Fruit fly (Drosophila melanogaster): ENCODE data around the gene CG4709.

Gene CG4709

DNA sequence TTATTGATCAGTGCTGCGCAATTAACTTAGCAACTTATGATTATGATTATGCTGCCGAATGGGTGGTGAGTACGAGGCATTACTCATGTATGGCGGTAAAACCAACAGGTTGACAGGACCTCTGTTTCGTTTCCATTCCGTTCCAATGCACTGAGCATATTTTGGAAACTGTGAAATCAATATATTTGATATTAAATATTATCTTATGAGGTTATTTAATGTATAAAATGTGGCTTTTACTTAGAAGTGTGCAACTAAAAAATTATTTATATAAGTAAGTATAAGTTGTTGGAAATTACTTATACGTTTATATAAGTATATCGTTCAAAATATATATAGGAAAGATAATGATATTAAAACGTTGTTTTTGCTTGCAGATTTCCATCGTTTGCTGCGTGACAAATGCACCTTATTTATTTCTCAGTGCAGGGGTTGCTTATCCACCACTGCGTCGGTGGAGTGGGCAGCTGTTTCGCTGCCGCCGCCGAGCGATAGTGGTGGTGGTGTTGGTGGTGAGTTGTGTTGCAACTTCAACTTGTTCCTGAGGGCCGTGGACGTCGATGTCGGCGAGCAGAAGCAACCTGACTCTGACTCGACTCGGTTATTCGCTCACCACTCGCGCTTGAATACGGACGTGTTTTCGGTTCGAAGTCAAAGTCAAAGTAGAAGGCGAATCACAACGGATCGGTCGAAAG is 30.1 kb downstream of the CG4709 start, which contains the start of gene bib:
Gene bib, plus strand, starts transcription at position 568 of the 695 bp plus-strand sequence.
- TF ChIP-seq Jra (GFP tag; optimal IDR thresholded peaks at IDR 0.05) (peak; percentile 17), Dif (GFP tag; optimal IDR thresholded peaks at IDR 0.05; ENCODE audit: partially characterized antibody) (peak; percentile 66), lola (GFP tag; optimal IDR thresholded peaks at IDR 0.05) (no peak), Mio (GFP tag; optimal IDR thresholded peaks at IDR 0.05) (no peak), dmrt93B (GFP tag; optimal IDR thresholded peaks at IDR 0.05) (peak; percentile 80), brk (GFP tag; optimal IDR thresholded peaks at IDR 0.05) (peak; percentile 85), dl (GFP tag; optimal IDR thresholded peaks at IDR 0.05; ENCODE audit: insufficient read depth in 1 of 2, partially characterized antibody in 2 of 2) (no peak), sage (GFP tag; optimal IDR thresholded peaks at IDR 0.05) (peak; percentile 78), Rel (GFP tag; optimal IDR thresholded peaks at IDR 0.05) (peak; percentile 79), Rel (tag; optimal IDR thresholded peaks at IDR 0.05) (peak; percentile 42), OdsH (GFP tag; optimal IDR thresholded peaks at IDR 0.05) (peak; percentile 89), rgr (GFP tag; optimal IDR thresholded peaks at IDR 0.05) (peak; percentile 86), Myc (optimal IDR thresholded peaks at IDR 0.05) (no peak), GATAd (GFP tag; optimal IDR thresholded peaks at IDR 0.05) (no peak), h (GFP tag; optimal IDR thresholded peaks at IDR 0.05) (peak; percentile 81), jim (GFP tag; optimal IDR thresholded peaks at IDR 0.05) (no peak), usp (GFP tag; optimal IDR thresholded peaks at IDR 0.05) (no peak), tai (GFP tag; optimal IDR thresholded peaks at IDR 0.05) (peak; percentile 84), Hr78 (GFP tag; optimal IDR thresholded peaks at IDR 0.05) (no peak), N (GFP tag; optimal IDR thresholded peaks at IDR 0.05) (no peak), Dfd (GFP tag; optimal IDR thresholded peaks at IDR 0.05) (no peak), foxo (GFP tag; optimal IDR thresholded peaks at IDR 0.05) (peak in 1 of 2 experiments; percentile 90), Sp1 (GFP tag; optimal IDR thresholded peaks at IDR 0.05) (peak; percentile 90), woc (GFP tag; optimal IDR thresholded peaks at IDR 0.05) (peak; percentile 53), fru (GFP tag; optimal IDR thresholded peaks at IDR 0.05) (peak; percentile 86), Vsx2 (GFP tag; optimal IDR thresholded peaks at IDR 0.05; ENCODE audit: partially characterized antibody) (peak; percentile 59), ey (GFP tag; optimal IDR thresholded peaks at IDR 0.05) (peak; percentile 73), Abd-B (GFP tag; optimal IDR thresholded peaks at IDR 0.05) (no peak), dsf (GFP tag; optimal IDR thresholded peaks at IDR 0.05; ENCODE audit: borderline replicate concordance) (peak; percentile 15), Hnf4 (GFP tag; optimal IDR thresholded peaks at IDR 0.05) (peak; percentile 70), Hr83 (GFP tag; optimal IDR thresholded peaks at IDR 0.05; ENCODE audit: poor library complexity, severe bottlenecking) (peak; percentile 48), pan (optimal IDR thresholded peaks at IDR 0.05) (no peak), HLH106 (tag; optimal IDR thresholded peaks at IDR 0.05) (peak; percentile 88), CG9705 (GFP tag; optimal IDR thresholded peaks at IDR 0.05) (peak; percentile 57), CG32264 (GFP tag; optimal IDR thresholded peaks at IDR 0.05) (no peak), CrebA (GFP tag; optimal IDR thresholded peaks at IDR 0.05; ENCODE audit: borderline replicate concordance) (peak; percentile 66), br (GFP tag; optimal IDR thresholded peaks at IDR 0.05) (peak; percentile 52), sv (GFP tag; optimal IDR thresholded peaks at IDR 0.05) (peak; percentile 72), psq (GFP tag; optimal IDR thresholded peaks at IDR 0.05) (peak; percentile 88)

DNA sequence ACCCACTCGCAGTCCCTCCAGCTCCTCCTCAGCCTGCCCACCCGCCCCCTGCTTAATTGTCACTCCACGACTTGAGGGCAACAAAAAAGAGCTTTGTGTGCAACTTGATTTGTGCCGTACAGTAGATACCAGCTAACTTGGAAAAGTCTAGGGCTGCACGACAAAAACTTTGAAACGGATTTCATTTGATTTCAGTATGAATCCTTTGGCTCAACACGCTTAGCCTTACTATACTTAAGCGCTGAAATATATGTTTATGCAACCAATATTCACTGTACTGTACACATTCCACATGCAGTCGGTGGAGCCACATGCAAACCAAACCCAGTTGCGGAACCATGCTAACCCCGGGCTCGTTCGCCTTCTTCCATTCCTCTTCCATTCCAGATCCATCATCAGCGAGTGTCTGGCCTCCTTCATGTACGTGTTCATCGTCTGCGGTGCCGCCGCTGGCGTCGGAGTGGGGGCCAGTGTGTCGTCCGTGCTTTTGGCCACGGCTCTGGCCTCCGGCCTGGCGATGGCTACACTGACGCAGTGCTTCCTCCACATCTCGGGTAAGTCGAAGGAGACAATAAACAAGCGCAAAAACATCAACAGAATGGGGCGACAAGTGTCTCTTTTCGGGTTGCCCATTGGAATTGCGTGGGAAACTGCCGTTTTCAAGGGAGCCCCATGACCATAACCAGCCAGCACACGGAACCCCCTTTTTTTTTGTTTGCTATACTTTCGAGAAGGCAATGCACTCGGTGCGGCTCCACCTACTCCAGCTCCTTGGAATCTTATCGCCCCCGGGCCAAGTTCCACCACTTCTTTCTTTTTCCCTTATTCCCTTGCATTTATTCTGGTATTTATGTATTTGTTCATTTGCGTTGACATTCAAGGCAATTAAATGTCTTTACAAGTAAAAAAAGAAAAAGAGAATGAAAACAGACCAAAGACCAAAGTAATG is 32.6 kb downstream of the CG4709 start:
- TF ChIP-seq GATAd (GFP tag; optimal IDR thresholded peaks at IDR 0.05) (peak; percentile 45), Rel (GFP tag; optimal IDR thresholded peaks at IDR 0.05) (peak; percentile 16), Rel (tag; optimal IDR thresholded peaks at IDR 0.05) (peak; percentile 70), tai (GFP tag; optimal IDR thresholded peaks at IDR 0.05) (no peak), CrebA (GFP tag; optimal IDR thresholded peaks at IDR 0.05; ENCODE audit: borderline replicate concordance) (no peak), Abd-B (GFP tag; optimal IDR thresholded peaks at IDR 0.05) (no peak), brk (GFP tag; optimal IDR thresholded peaks at IDR 0.05) (peak; percentile 62), dsf (GFP tag; optimal IDR thresholded peaks at IDR 0.05; ENCODE audit: borderline replicate concordance) (peak; percentile 57), Hr83 (GFP tag; optimal IDR thresholded peaks at IDR 0.05; ENCODE audit: poor library complexity, severe bottlenecking) (peak; percentile 62), usp (GFP tag; optimal IDR thresholded peaks at IDR 0.05) (no peak), h (GFP tag; optimal IDR thresholded peaks at IDR 0.05) (peak; percentile 93), rgr (GFP tag; optimal IDR thresholded peaks at IDR 0.05) (peak; percentile 87), dl (GFP tag; optimal IDR thresholded peaks at IDR 0.05; ENCODE audit: insufficient read depth in 1 of 2, partially characterized antibody in 2 of 2) (no peak), Mio (GFP tag; optimal IDR thresholded peaks at IDR 0.05) (peak; percentile 54), CG9705 (GFP tag; optimal IDR thresholded peaks at IDR 0.05) (peak; percentile 90), foxo (GFP tag; optimal IDR thresholded peaks at IDR 0.05) (peak; percentile 37 to 92), Sp1 (GFP tag; optimal IDR thresholded peaks at IDR 0.05) (peak; percentile 89), Myc (optimal IDR thresholded peaks at IDR 0.05) (no peak), Hr78 (GFP tag; optimal IDR thresholded peaks at IDR 0.05) (no peak), ey (GFP tag; optimal IDR thresholded peaks at IDR 0.05) (peak; percentile 91), HLH106 (tag; optimal IDR thresholded peaks at IDR 0.05) (peak; percentile 93), dmrt93B (GFP tag; optimal IDR thresholded peaks at IDR 0.05) (peak; percentile 85), CG32264 (GFP tag; optimal IDR thresholded peaks at IDR 0.05) (peak; percentile 81), Dif (GFP tag; optimal IDR thresholded peaks at IDR 0.05; ENCODE audit: partially characterized antibody) (no peak), sv (GFP tag; optimal IDR thresholded peaks at IDR 0.05) (no peak), pan (optimal IDR thresholded peaks at IDR 0.05) (no peak), fru (GFP tag; optimal IDR thresholded peaks at IDR 0.05) (peak; percentile 93), N (GFP tag; optimal IDR thresholded peaks at IDR 0.05) (no peak), Dfd (GFP tag; optimal IDR thresholded peaks at IDR 0.05) (no peak), OdsH (GFP tag; optimal IDR thresholded peaks at IDR 0.05) (peak; percentile 89), psq (GFP tag; optimal IDR thresholded peaks at IDR 0.05) (peak; percentile 85), Vsx2 (GFP tag; optimal IDR thresholded peaks at IDR 0.05; ENCODE audit: partially characterized antibody) (no peak), Hnf4 (GFP tag; optimal IDR thresholded peaks at IDR 0.05) (peak; percentile 90), Jra (GFP tag; optimal IDR thresholded peaks at IDR 0.05) (peak; percentile 69), sage (GFP tag; optimal IDR thresholded peaks at IDR 0.05) (peak; percentile 78)

All from whole organism, wandering third instar larva.